Fruit fly (Drosophila melanogaster) whole organism, adult: ENCODE data around the gene CG13124.

ENCODE experiments used
- CG11617 ChIP-seq: fragments of 200-800 bp; sonication (Bioruptor generic); optimal IDR thresholded peaks from 2 replicates; lab custom pipeline; 2017; ENCODE audit warnings: mild to moderate bottlenecking, missing biosample characterization, missing genetic modification reagents, missing genetic modification characterization
- CG12768 ChIP-seq: fragments of 200-800 bp; sonication (Bioruptor generic); optimal IDR thresholded peaks from 2 replicates; lab custom pipeline; 2017; ENCODE audit warnings: missing biosample characterization, missing genetic modification characterization, mild to moderate bottlenecking, moderate library complexity, missing genetic modification reagents
- CG14711 ChIP-seq: fragments of 200-800 bp; sonication (Bioruptor generic); optimal IDR thresholded peaks from 2 replicates; lab custom pipeline; 2018; ENCODE audit warnings: missing biosample characterization, mild to moderate bottlenecking, missing genetic modification characterization, moderate library complexity
- CG1620 ChIP-seq: fragments of 200-800 bp; sonication (Bioruptor generic); optimal IDR thresholded peaks from 2 replicates; lab custom pipeline; 2016; ENCODE audit warnings: missing biosample characterization, missing genetic modification characterization
- CG33017 ChIP-seq: fragments of 200-800 bp; sonication (Bioruptor generic); optimal IDR thresholded peaks from 2 replicates; lab custom pipeline; 2018; ENCODE audit warnings: missing biosample characterization, mild to moderate bottlenecking, missing genetic modification characterization, moderate library complexity
- CG5204 ChIP-seq: fragments of 200-800 bp; sonication (Bioruptor generic); optimal IDR thresholded peaks from 2 replicates; lab custom pipeline; 2016; ENCODE audit warnings: missing biosample characterization, missing genetic modification characterization
- CG7045 ChIP-seq: fragments of 200-800 bp; sonication (Bioruptor generic); optimal IDR thresholded peaks from 2 replicates; lab custom pipeline; 2017; ENCODE audit warnings: missing biosample characterization, mild to moderate bottlenecking, missing genetic modification characterization
- CG7101 ChIP-seq: fragments of 200-800 bp; sonication (Bioruptor generic); optimal IDR thresholded peaks from 2 replicates; lab custom pipeline; 2018; ENCODE audit warnings: missing biosample characterization, mild to moderate bottlenecking, missing genetic modification characterization, moderate library complexity
- Clk ChIP-seq: fragments of 200-800 bp; sonication (Bioruptor generic); optimal IDR thresholded peaks from 2 replicates; lab custom pipeline; 2017; ENCODE audit warnings: missing biosample characterization, missing genetic modification characterization
- Crg-1 ChIP-seq: fragments of 200-800 bp; sonication (Bioruptor generic); optimal IDR thresholded peaks from 2 replicates; lab custom pipeline; 2016; ENCODE audit warnings: missing biosample characterization, missing genetic modification characterization
- Hr96 ChIP-seq: fragments of 200-800 bp; sonication (Bioruptor generic); optimal IDR thresholded peaks from 2 replicates; lab custom pipeline; 2016; ENCODE audit warnings: missing biosample characterization, missing genetic modification characterization
- Mnt ChIP-seq: fragments of 200-800 bp; sonication (Bioruptor generic); optimal IDR thresholded peaks from 2 replicates; lab custom pipeline; 2016; ENCODE audit warnings: missing biosample characterization, mild to moderate bottlenecking, missing genetic modification characterization
- bab1 ChIP-seq: fragments of 200-800 bp; sonication (Bioruptor generic); optimal IDR thresholded peaks from 3 replicates; lab custom pipeline; 2019; ENCODE audit warnings: missing biosample characterization, mild to moderate bottlenecking, missing genetic modification characterization, moderate library complexity
- cic ChIP-seq: fragments of 200-800 bp; sonication (Bioruptor generic); optimal IDR thresholded peaks from 2 replicates; lab custom pipeline; 2017; ENCODE audit warnings: missing biosample characterization, mild to moderate bottlenecking, missing genetic modification characterization, moderate library complexity
- cnc ChIP-seq, 2 experiments: fragments of >200 bp; optimal IDR thresholded peaks; 2 replicates each; lab custom pipeline; 2017
- kay ChIP-seq: fragments of 200-800 bp; sonication (Bioruptor generic); peaks from one replicate; lab custom pipeline; 2016; ENCODE audit warnings: missing biosample characterization, missing genetic modification characterization, borderline replicate concordance
- ovo ChIP-seq: fragments of 200-800 bp; sonication (Bioruptor generic); optimal IDR thresholded peaks from 2 replicates; lab custom pipeline; 2016; ENCODE audit warnings: missing biosample characterization, missing genetic modification characterization
- pad ChIP-seq: fragments of 200-800 bp; sonication (Bioruptor generic); optimal IDR thresholded peaks from 3 replicates; lab custom pipeline; 2017; ENCODE audit warnings: missing biosample characterization, missing genetic modification characterization, mild to moderate bottlenecking, moderate library complexity, missing genetic modification reagents
- tj ChIP-seq: fragments of 200-800 bp; sonication (Bioruptor generic); optimal IDR thresholded peaks from 3 replicates; lab custom pipeline; 2017; ENCODE audit warnings: missing biosample characterization, mild to moderate bottlenecking, missing genetic modification characterization, moderate library complexity
- toe ChIP-seq: fragments of 200-800 bp; sonication (Bioruptor generic); optimal IDR thresholded peaks from 2 replicates; lab custom pipeline; 2016; ENCODE audit warnings: missing biosample characterization, missing genetic modification characterization

Gene CG13124

dm6 chr2L:9894871-9895364, 13.5 kb downstream of the CG13124 start, which contains the start of gene Bka:
Bka (plus strand) TSS chr2L:9895287.
- TF ChIP-seq ovo (peak; percentile 18), CG12768 (no peak), CG7045 (GFP tag; lab: Kevin White, UChicago) (peak; percentile 38), CG1620 (GFP tag; lab: Kevin White, UChicago) (peak; percentile 33), pad (GFP tag; lab: Kevin White, UChicago) (peak; percentile 48), CG11617 (GFP tag; lab: Kevin White, UChicago) (peak; percentile 87), CG14711 (tag; lab: Kevin White, UChicago) (peak; percentile 71), Clk (GFP tag; lab: Kevin White, UChicago) (no peak), toe (GFP tag; lab: Kevin White, UChicago) (no peak), Crg-1 (GFP tag; lab: Kevin White, UChicago) (peak; percentile 69), CG5204 (GFP tag; lab: Kevin White, UChicago) (no peak), kay (no peak), Hr96 (GFP tag; lab: Kevin White, UChicago) (peak; percentile 44), bab1 (GFP tag; lab: Kevin White, UChicago) (peak; percentile 83), tj (peak; percentile 73), CG33017 (tag; lab: Kevin White, UChicago) (peak; percentile 71), cnc (optimal IDR thresholded peaks at IDR 0.05; lab: Kevin White, UChicago) (no peak), Mnt (GFP tag; lab: Kevin White, UChicago) (peak; percentile 100), CG7101 (tag; lab: Kevin White, UChicago) (peak; percentile 81), cic (GFP tag; lab: Kevin White, UChicago) (peak; percentile 19)

dm6 chr2L:9894193-9894592, 14.2 kb downstream of the CG13124 start:
- TF ChIP-seq CG12768 (no peak), CG7045 (GFP tag; lab: Kevin White, UChicago) (no peak), CG5204 (GFP tag; lab: Kevin White, UChicago) (no peak), tj (no peak), Mnt (GFP tag; lab: Kevin White, UChicago) (no peak), pad (GFP tag; lab: Kevin White, UChicago) (no peak), CG1620 (GFP tag; lab: Kevin White, UChicago) (no peak), Hr96 (GFP tag; lab: Kevin White, UChicago) (no peak), kay (no peak), cic (GFP tag; lab: Kevin White, UChicago) (no peak), CG7101 (tag; lab: Kevin White, UChicago) (no peak), cnc (optimal IDR thresholded peaks at IDR 0.05; lab: Kevin White, UChicago) (no peak), Clk (GFP tag; lab: Kevin White, UChicago) (no peak), CG33017 (tag; lab: Kevin White, UChicago) (no peak), ovo (no peak), toe (GFP tag; lab: Kevin White, UChicago) (no peak), bab1 (GFP tag; lab: Kevin White, UChicago) (no peak), CG14711 (tag; lab: Kevin White, UChicago) (no peak), CG11617 (GFP tag; lab: Kevin White, UChicago) (no peak)

dm6 chr2L:9893183-9893582, 15.2 kb downstream of the CG13124 start, which contains the start of gene mtDNA-helicase:
mtDNA-helicase (minus strand) TSS chr2L:9893446.
- TF ChIP-seq CG7101 (tag; lab: Kevin White, UChicago), result no peak
- TF ChIP-seq Crg-1 (GFP tag; lab: Kevin White, UChicago), result peak; percentile 9
- peak; percentile 80 for TF ChIP-seq Mnt (GFP tag; lab: Kevin White, UChicago)
- TF ChIP-seq bab1 (GFP tag; lab: Kevin White, UChicago), result peak; percentile 13

- TF ChIP-seq bab1 (GFP tag; lab: Kevin White, UChicago), result peak; percentile 35
- peak; percentile 34 for TF ChIP-seq CG1620 (GFP tag; lab: Kevin White, UChicago)
- TF ChIP-seq CG33017 (tag; lab: Kevin White, UChicago), result no peak
- TF ChIP-seq CG7101 (tag; lab: Kevin White, UChicago), result peak; percentile 5
- no peak for TF ChIP-seq Crg-1 (GFP tag; lab: Kevin White, UChicago)
- peak; percentile 49 for TF ChIP-seq Mnt (GFP tag; lab: Kevin White, UChicago)
Measured at dm6 chr2L:9890576-9890975, 17.9 kb downstream of the CG13124 start, which contains the start of the genes CG34183 and CG4537. CG34183 (minus strand) TSS chr2L:9890772. CG4537 (plus strand) TSS chr2L:9890885.

DNA sequence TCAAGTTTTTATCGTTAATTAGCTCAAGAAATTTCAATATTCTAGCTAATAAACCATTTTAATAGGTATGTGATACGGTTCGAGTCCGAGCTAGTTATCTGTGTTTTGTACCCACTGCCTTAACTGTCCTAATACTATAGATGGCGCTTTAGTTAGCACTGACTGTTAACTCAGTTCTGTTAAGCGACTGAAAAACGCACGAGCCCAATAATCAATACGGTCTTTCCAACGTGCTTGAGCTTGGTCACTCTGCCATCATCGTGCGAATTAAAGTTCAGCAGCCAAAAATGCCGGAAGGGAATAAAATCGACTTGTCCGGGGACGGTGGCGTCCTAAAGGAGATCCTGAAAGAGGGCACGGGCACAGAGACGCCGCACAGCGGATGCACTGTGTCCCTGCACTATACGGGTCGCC, 20.6 kb downstream of the CG13124 start, which contains the start of gene Fkbp59:
Gene Fkbp59 (plus strand): TSS at position 150 of the 414 bp plus-strand sequence.
- TF ChIP-seq cnc (optimal IDR thresholded peaks at IDR 0.05; lab: Kevin White, UChicago), result no peak
- TF ChIP-seq toe (GFP tag; lab: Kevin White, UChicago), result no peak
- no peak for TF ChIP-seq pad (GFP tag; lab: Kevin White, UChicago)
- TF ChIP-seq CG7101 (tag; lab: Kevin White, UChicago), result peak; percentile 10
- TF ChIP-seq cic (GFP tag; lab: Kevin White, UChicago), result no peak
- no peak for TF ChIP-seq tj
- no peak for TF ChIP-seq CG5204 (GFP tag; lab: Kevin White, UChicago)
- TF ChIP-seq ovo, result peak; percentile 5
- no peak for TF ChIP-seq CG7045 (GFP tag; lab: Kevin White, UChicago)
- TF ChIP-seq Mnt (GFP tag; lab: Kevin White, UChicago), result peak; percentile 80
- TF ChIP-seq Clk (GFP tag; lab: Kevin White, UChicago), result no peak
- TF ChIP-seq bab1 (GFP tag; lab: Kevin White, UChicago), result peak; percentile 23
- TF ChIP-seq Crg-1 (GFP tag; lab: Kevin White, UChicago), result no peak
- no peak for TF ChIP-seq Hr96 (GFP tag; lab: Kevin White, UChicago)
- no peak for TF ChIP-seq CG12768
- no peak for TF ChIP-seq CG11617 (GFP tag; lab: Kevin White, UChicago)
- TF ChIP-seq CG33017 (tag; lab: Kevin White, UChicago), result peak; percentile 25
- peak; percentile 8 for TF ChIP-seq CG1620 (GFP tag; lab: Kevin White, UChicago)
- no peak for TF ChIP-seq CG14711 (tag; lab: Kevin White, UChicago)
- TF ChIP-seq kay, result no peak
